Worm (Caenorhabditis elegans) whole organism, L3 larva: ENCODE data around the gene srlf-21.

Experiments used
- aly-2 ChIP-seq: fragments of 150-350 bp; optimal IDR thresholded peaks from 2 replicates; lab custom pipeline; 2014; ENCODE audit warnings: missing biosample characterization, missing genetic modification characterization
- ama-1 ChIP-seq: fragments of 150-350 bp; optimal IDR thresholded peaks from 2 replicates; lab custom pipeline; 2018
- ceh-16 ChIP-seq: sonication (generic microtip); optimal IDR thresholded peaks from 2 replicates; lab custom pipeline; 2017; ENCODE audit warnings: missing biosample characterization, missing genetic modification characterization
- ceh-82 ChIP-seq: fragments of 150-350 bp; optimal IDR thresholded peaks from 2 replicates; lab custom pipeline; 2014; ENCODE audit warnings: missing biosample characterization, missing genetic modification characterization
- mdl-1 ChIP-seq: fragments of 150-350 bp; optimal IDR thresholded peaks from 2 replicates; lab custom pipeline; 2014; ENCODE audit warnings: missing biosample characterization, missing genetic modification characterization
- nhr-23 ChIP-seq: fragments of 150-350 bp; optimal IDR thresholded peaks from 2 replicates; lab custom pipeline; 2014; ENCODE audit warnings: missing biosample characterization, missing genetic modification reagents, missing genetic modification characterization
- nhr-25 ChIP-seq: sonication (generic microtip); optimal IDR thresholded peaks from 2 replicates; lab custom pipeline; 2017; ENCODE audit warnings: missing biosample characterization, missing genetic modification characterization
- nhr-77 ChIP-seq: fragments of 150-350 bp; optimal IDR thresholded peaks from 2 replicates; lab custom pipeline; 2014; ENCODE audit warnings: missing biosample characterization, missing genetic modification characterization
- snpc-4 ChIP-seq: fragments of 150-350 bp; optimal IDR thresholded peaks from 2 replicates; lab custom pipeline; 2014; ENCODE audit warnings: missing biosample characterization, missing genetic modification characterization
- zag-1 ChIP-seq: fragments of 150-350 bp; optimal IDR thresholded peaks from 2 replicates; lab custom pipeline; 2014; ENCODE audit warnings: missing biosample characterization, missing genetic modification characterization
- ztf-4 ChIP-seq: fragments of 150-350 bp; optimal IDR thresholded peaks from 2 replicates; lab custom pipeline; 2014; ENCODE audit warnings: missing biosample characterization, missing genetic modification characterization

- no peak for TF ChIP-seq mdl-1 (tag; lab: Kevin White, UChicago)
- TF ChIP-seq nhr-25 (tag; lab: Kevin White, UChicago) = no peak
- no peak for TF ChIP-seq ceh-16 (tag; lab: Kevin White, UChicago)
- TF ChIP-seq ceh-82 (tag; lab: Kevin White, UChicago) = no peak
- TF ChIP-seq ztf-4 (tag; lab: Kevin White, UChicago) = no peak
- TF ChIP-seq nhr-77 (tag; lab: Kevin White, UChicago) = no peak
- TF ChIP-seq nhr-23 (tag; lab: Kevin White, UChicago) = no peak
- TF ChIP-seq zag-1 (tag; lab: Kevin White, UChicago) = no peak
- no peak for TF ChIP-seq snpc-4 (tag; lab: Kevin White, UChicago)
- TF ChIP-seq ama-1 (lab: Kevin White, UChicago) = no peak
- no peak for TF ChIP-seq aly-2 (tag; lab: Kevin White, UChicago)
Measured at ce11 chrV:899087-899486, 8.8 kb upstream of the srlf-21 start, which contains the start of gene nas-32.
